Fruit fly (Drosophila melanogaster): Measurements from ENCODE around the gene mRpL12.

Gene mRpL12

dm6 chr3L:8982044-8982443, 25.5 kb downstream of the mRpL12 start:
- TF ChIP-seq salr (GFP tag; optimal IDR thresholded peaks at IDR 0.05): no peak
- TF ChIP-seq Sox15 (GFP tag; optimal IDR thresholded peaks at IDR 0.05): no peak
- TF ChIP-seq Lpt (GFP tag; optimal IDR thresholded peaks at IDR 0.05): no peak
- TF ChIP-seq svp (GFP tag): peak; percentile 75
- TF ChIP-seq CG9139 (GFP tag; optimal IDR thresholded peaks at IDR 0.05): no peak
- peak; percentile 79 for TF ChIP-seq Eip78C (GFP tag)

dm6 chr3L:8985132-8985847, 28.7 kb downstream of the mRpL12 start:
- TF ChIP-seq lz (GFP tag; optimal IDR thresholded peaks at IDR 0.05) (peak; percentile 12), vri (GFP tag; optimal IDR thresholded peaks at IDR 0.05) (no peak), Sox15 (GFP tag; optimal IDR thresholded peaks at IDR 0.05) (no peak), pdm3 (GFP tag; optimal IDR thresholded peaks at IDR 0.05) (no peak), CG6276 (GFP tag; optimal IDR thresholded peaks at IDR 0.05) (no peak), Sox14 (GFP tag; optimal IDR thresholded peaks at IDR 0.05) (peak; percentile 13), OdsH (GFP tag; optimal IDR thresholded peaks at IDR 0.05) (no peak), Eip75B (GFP tag; optimal IDR thresholded peaks at IDR 0.05) (peak; percentile 41), CG6854 (GFP tag; optimal IDR thresholded peaks at IDR 0.05) (no peak), CG31627 (GFP tag; optimal IDR thresholded peaks at IDR 0.05) (peak; percentile 21), CG32006 (GFP tag; optimal IDR thresholded peaks at IDR 0.05) (no peak), CG15336 (GFP tag; IDR thresholded peaks at IDR 0.05) (no peak), svp (GFP tag) (peak; percentile 71), ss (GFP tag; optimal IDR thresholded peaks at IDR 0.05) (no peak), CG16779 (tag; optimal IDR thresholded peaks at IDR 0.05) (no peak), CG10669 (GFP tag; optimal IDR thresholded peaks at IDR 0.05) (no peak), esn (GFP tag; optimal IDR thresholded peaks at IDR 0.05) (peak; percentile 41), Eip93F (GFP tag; optimal IDR thresholded peaks at IDR 0.05) (no peak), cyc (GFP tag; optimal IDR thresholded peaks at IDR 0.05) (no peak), CG3032 (tag; optimal IDR thresholded peaks at IDR 0.05) (peak; percentile 15)

- TF ChIP-seq CG15336 (GFP tag; IDR thresholded peaks at IDR 0.05): 0 out of 2 replicates have a peak, but pooled peaks have one; percentile 14
- 0 out of 3 replicates have a peak, but pooled peaks have one; percentile 24 for TF ChIP-seq CG6163 (GFP tag; IDR thresholded peaks at IDR 0.05)
- no peak for TF ChIP-seq eg (GFP tag; IDR thresholded peaks at IDR 0.05)
- TF ChIP-seq dsx (GFP tag; optimal IDR thresholded peaks at IDR 0.05; ENCODE audit: poor library complexity, severe bottlenecking): no peak
- 0 out of 2 replicates have a peak, but pooled peaks have one; percentile 32 for TF ChIP-seq CG11294 (GFP tag; IDR thresholded peaks at IDR 0.05)
- peak; percentile 78 for TF ChIP-seq fkh (GFP tag; optimal IDR thresholded peaks at IDR 0.05)
Measured at dm6 chr3L:8985848-8986320, 29.3 kb downstream of the mRpL12 start, which contains the start of gene Galk. Galk (minus strand) TSS chr3L:8986091.

- TF ChIP-seq esn (GFP tag; optimal IDR thresholded peaks at IDR 0.05) (no peak), fkh (GFP tag; optimal IDR thresholded peaks at IDR 0.05) (peak; percentile 13)
Measured at dm6 chr3L:8986582-8986981, 30.0 kb downstream of the mRpL12 start, which contains the start of gene CG5068. CG5068 (plus strand) TSS chr3L:8986710.

dm6 chr3L:8990128-8990527, 33.5 kb downstream of the mRpL12 start, which contains the start of gene CG5280:
CG5280 (minus strand) TSS chr3L:8990228.
- TF ChIP-seq dac (GFP tag; optimal IDR thresholded peaks at IDR 0.05): no peak
- no peak for TF ChIP-seq lz (GFP tag; optimal IDR thresholded peaks at IDR 0.05)
- no peak for TF ChIP-seq net (GFP tag; optimal IDR thresholded peaks at IDR 0.05)
- TF ChIP-seq Smox (GFP tag; optimal IDR thresholded peaks at IDR 0.05): no peak
